Worm (Caenorhabditis elegans) whole organism, L4 larva: ENCODE results near the gene col-151.
A peak's percentile ranks its signal among the peaks of the same experiment; 100 is the strongest.

ENCODE experiments used
- D1046.2 ChIP-seq: fragments of 200-800 bp; sonication (Bioruptor generic); IDR thresholded peaks from 2 replicates; pipeline ENCODE4 v1.3.6; 2022; ENCODE audit warnings: missing genetic modification characterization, missing compliant biosample characterization
- F37D6.2 ChIP-seq: sonication (generic microtip); optimal IDR thresholded peaks from 2 replicates; lab custom pipeline; 2016; ENCODE audit warnings: mild to moderate bottlenecking, missing genetic modification characterization, missing compliant biosample characterization
- R02D3.7 ChIP-seq: fragments of 150-350 bp; sonication (generic microtip); optimal IDR thresholded peaks from 3 replicates; lab custom pipeline; 2014; ENCODE audit warnings: missing biosample characterization, missing genetic modification characterization
- Y48G9A.11 ChIP-seq: fragments of 200-800 bp; sonication (Bioruptor generic); IDR thresholded peaks from 2 replicates; pipeline ENCODE4 v1.3.6; 2022; ENCODE audit warnings: missing genetic modification reagents, missing genetic modification characterization, missing compliant biosample characterization
- Y75B8A.6 ChIP-seq: fragments of 200-800 bp; sonication (Bioruptor generic); IDR thresholded peaks from 2 replicates; pipeline ENCODE4 v1.3.6; 2022; ENCODE audit warnings: missing genetic modification reagents, missing genetic modification characterization, missing compliant biosample characterization
- arid-1 ChIP-seq: fragments of 200-800 bp; sonication (Bioruptor generic); conservative IDR thresholded peaks from 2 replicates; pipeline ENCODE4 v1.3.6; 2022; ENCODE audit warnings: missing genetic modification reagents, missing genetic modification characterization, missing compliant biosample characterization
- attf-4 ChIP-seq: sonication (generic microtip); optimal IDR thresholded peaks from 3 replicates; lab custom pipeline; 2017; ENCODE audit warnings: missing biosample characterization, missing genetic modification characterization
- ceh-20 ChIP-seq: fragments of 200-800 bp; sonication (Bioruptor generic); IDR thresholded peaks from 2 replicates; pipeline ENCODE4 v1.3.6; 2022; ENCODE audit warnings: missing genetic modification reagents, missing genetic modification characterization, missing compliant biosample characterization
- ceh-44 ChIP-seq: fragments of 200-800 bp; sonication (Bioruptor generic); IDR thresholded peaks from 2 replicates; pipeline ENCODE4 v1.3.6; 2022; ENCODE audit warnings: missing genetic modification reagents, missing genetic modification characterization, missing compliant biosample characterization
- ceh-62 ChIP-seq: sonication (generic microtip); optimal IDR thresholded peaks from 2 replicates; lab custom pipeline; 2017; ENCODE audit warnings: missing biosample characterization, missing genetic modification characterization
- ceh-82 ChIP-seq: sonication (generic microtip); optimal IDR thresholded peaks from 2 replicates; lab custom pipeline; 2017; ENCODE audit warnings: missing biosample characterization, missing genetic modification characterization
- ces-1 ChIP-seq: fragments of 150-350 bp; sonication (generic microtip); optimal IDR thresholded peaks from 4 replicates; lab custom pipeline; 2014; ENCODE audit warnings: missing biosample characterization, missing genetic modification reagents, missing genetic modification characterization
- ctbp-1 ChIP-seq: fragments of 200-800 bp; sonication (Bioruptor generic); IDR thresholded peaks from 2 replicates; pipeline ENCODE4 v1.3.6; 2022; ENCODE audit warnings: missing genetic modification reagents, missing genetic modification characterization, missing compliant biosample characterization
- daf-16 ChIP-seq, 3 experiments: sonication (generic microtip); optimal IDR thresholded peaks; 2 replicates each; lab custom pipeline; 2016 to 2017; ENCODE audit warnings: missing genetic modification characterization in 3 of 3, missing genetic modification reagents in 3 of 3, mild to moderate bottlenecking in 2 of 3, missing compliant biosample characterization in 2 of 3, missing biosample characterization in 1 of 3, moderate library complexity in 1 of 3
- daf-8 ChIP-seq: fragments of 200-800 bp; sonication (Bioruptor generic); IDR thresholded peaks from 2 replicates; pipeline ENCODE4 v1.3.6; 2022; ENCODE audit warnings: missing genetic modification characterization, missing compliant biosample characterization
- dpl-1 ChIP-seq: fragments of 150-350 bp; optimal IDR thresholded peaks from 2 replicates; lab custom pipeline; 2014; ENCODE audit warnings: missing biosample characterization, missing genetic modification reagents, missing genetic modification characterization
- dve-1 ChIP-seq: sonication (generic microtip); optimal IDR thresholded peaks from 2 replicates; lab custom pipeline; 2017; ENCODE audit warnings: antibody characterized with exemption, mild to moderate bottlenecking, missing genetic modification characterization, missing compliant biosample characterization; ENCODE audit not compliant: insufficient read depth
- egl-27 ChIP-seq: sonication (generic microtip); optimal IDR thresholded peaks from 3 replicates; lab custom pipeline; 2017; ENCODE audit warnings: missing biosample characterization, missing genetic modification reagents, missing genetic modification characterization
- fkh-10 ChIP-seq: fragments of 150-350 bp; optimal IDR thresholded peaks from 2 replicates; lab custom pipeline; 2014; ENCODE audit warnings: missing biosample characterization, missing genetic modification reagents, missing genetic modification characterization
- fos-1 ChIP-seq: fragments of 150-350 bp; optimal IDR thresholded peaks from 2 replicates; lab custom pipeline; 2014; ENCODE audit warnings: missing biosample characterization, missing genetic modification characterization
- gei-8 ChIP-seq: fragments of 200-800 bp; sonication (Bioruptor generic); optimal IDR thresholded peaks from 2 replicates; lab custom pipeline; 2018; ENCODE audit warnings: mild to moderate bottlenecking, missing genetic modification characterization, missing compliant biosample characterization
- hlh-11 ChIP-seq: fragments of 200-800 bp; sonication (Bioruptor generic); optimal IDR thresholded peaks from 2 replicates; lab custom pipeline; 2018; ENCODE audit warnings: mild to moderate bottlenecking, missing genetic modification characterization, missing compliant biosample characterization
- hlh-30 ChIP-seq: sonication (generic microtip); optimal IDR thresholded peaks from 2 replicates; lab custom pipeline; 2017; ENCODE audit warnings: antibody characterized with exemption, mild to moderate bottlenecking, missing genetic modification characterization, missing compliant biosample characterization; ENCODE audit not compliant: insufficient read depth
- hmg-1.1 ChIP-seq: fragments of 200-800 bp; sonication (Bioruptor generic); IDR thresholded peaks from 2 replicates; pipeline ENCODE4 v1.3.6; 2022; ENCODE audit warnings: missing genetic modification reagents, missing genetic modification characterization, missing compliant biosample characterization
- lim-7 ChIP-seq: fragments of 200-800 bp; sonication (Bioruptor generic); IDR thresholded peaks from 2 replicates; pipeline ENCODE4 v1.3.6; 2022; ENCODE audit warnings: missing genetic modification characterization, missing compliant biosample characterization
- lin-15B ChIP-seq: fragments of 150-350 bp; sonication (generic microtip); optimal IDR thresholded peaks from 3 replicates; lab custom pipeline; 2014; ENCODE audit warnings: missing biosample characterization, missing genetic modification characterization
- lsy-2 ChIP-seq, 2 experiments: fragments of 150-350 bp in 1 of 2; sonication (generic microtip) in 1 of 2; optimal IDR thresholded peaks; 2 replicates each; lab custom pipeline; 2014 to 2017; ENCODE audit warnings: missing biosample characterization in 2 of 2, missing genetic modification characterization in 2 of 2
- mes-2 ChIP-seq: sonication (generic microtip); optimal IDR thresholded peaks from 2 replicates; lab custom pipeline; 2016; ENCODE audit warnings: missing genotype, mild to moderate bottlenecking, missing genetic modification characterization, missing compliant biosample characterization; ENCODE audit not compliant: poor library complexity, severe bottlenecking
- mxl-2 ChIP-seq: fragments of 200-800 bp; sonication (Bioruptor generic); conservative IDR thresholded peaks from 2 replicates; pipeline ENCODE4 v1.3.6; 2022; ENCODE audit warnings: missing genetic modification reagents, missing genetic modification characterization, missing compliant biosample characterization
- nhr-102 ChIP-seq: sonication (generic microtip); optimal IDR thresholded peaks from 2 replicates; lab custom pipeline; 2016; ENCODE audit warnings: mild to moderate bottlenecking, missing genetic modification characterization, moderate library complexity, missing compliant biosample characterization
- nhr-11 ChIP-seq: fragments of 150-350 bp; optimal IDR thresholded peaks from 2 replicates; lab custom pipeline; 2014; ENCODE audit warnings: missing biosample characterization, missing genetic modification characterization
- nhr-111 ChIP-seq: fragments of 200-800 bp; sonication (Bioruptor generic); optimal IDR thresholded peaks from 2 replicates; lab custom pipeline; 2018; ENCODE audit warnings: mild to moderate bottlenecking, missing genetic modification characterization, missing compliant biosample characterization
- nhr-28 ChIP-seq: fragments of 150-350 bp; optimal IDR thresholded peaks from 2 replicates; lab custom pipeline; 2014; ENCODE audit warnings: missing biosample characterization, missing genetic modification characterization
- nhr-41 ChIP-seq: fragments of 200-800 bp; sonication (Bioruptor generic); IDR thresholded peaks from 2 replicates; pipeline ENCODE4 v1.3.6; 2022; ENCODE audit warnings: missing genetic modification reagents, missing genetic modification characterization, missing compliant biosample characterization
- nhr-42 ChIP-seq: fragments of 200-800 bp; sonication (Bioruptor generic); IDR thresholded peaks from 2 replicates; pipeline ENCODE4 v1.3.6; 2022; ENCODE audit warnings: missing genetic modification characterization, missing compliant biosample characterization
- nhr-48 ChIP-seq: sonication (generic microtip); optimal IDR thresholded peaks from 2 replicates; lab custom pipeline; 2016; ENCODE audit warnings: mild to moderate bottlenecking, missing genetic modification characterization, missing compliant biosample characterization
- nhr-6 ChIP-seq: fragments of 150-350 bp; optimal IDR thresholded peaks from 2 replicates; lab custom pipeline; 2014; ENCODE audit warnings: missing biosample characterization, missing genetic modification characterization
- pqm-1 ChIP-seq: sonication (generic microtip); optimal IDR thresholded peaks from 2 replicates; lab custom pipeline; 2017; ENCODE audit warnings: missing biosample characterization, missing genetic modification characterization
- rbr-2 ChIP-seq: sonication (generic microtip); optimal IDR thresholded peaks from 2 replicates; lab custom pipeline; 2016; ENCODE audit warnings: missing genotype, missing genetic modification characterization, missing compliant biosample characterization
- skn-1 ChIP-seq: fragments of 150-350 bp; optimal IDR thresholded peaks from 2 replicates; lab custom pipeline; 2014; ENCODE audit warnings: missing biosample characterization, missing genetic modification characterization
- spr-3 ChIP-seq: fragments of 200-800 bp; sonication (Bioruptor generic); optimal IDR thresholded peaks from 2 replicates; lab custom pipeline; 2018; ENCODE audit warnings: mild to moderate bottlenecking, missing genetic modification characterization, missing compliant biosample characterization
- tag-97 ChIP-seq: fragments of 200-800 bp; sonication (Bioruptor generic); IDR thresholded peaks from 2 replicates; pipeline ENCODE4 v1.3.6; 2022; ENCODE audit warnings: missing genetic modification characterization, missing compliant biosample characterization
- tra-1 ChIP-seq: fragments of 200-800 bp; sonication (Bioruptor generic); IDR thresholded peaks from 2 replicates; pipeline ENCODE4 v1.3.6; 2022; ENCODE audit warnings: missing genetic modification reagents, missing genetic modification characterization, missing compliant biosample characterization
- unc-39 ChIP-seq: sonication (generic microtip); optimal IDR thresholded peaks from 2 replicates; lab custom pipeline; 2017; ENCODE audit warnings: missing biosample characterization, missing genetic modification characterization
- vab-7 ChIP-seq: fragments of 200-800 bp; sonication (Bioruptor generic); IDR thresholded peaks from 2 replicates; pipeline ENCODE4 v1.3.6; 2022; ENCODE audit warnings: missing genetic modification reagents, missing genetic modification characterization, missing compliant biosample characterization
- zag-1 ChIP-seq: fragments of 150-350 bp; optimal IDR thresholded peaks from 2 replicates; lab custom pipeline; 2014; ENCODE audit warnings: missing biosample characterization, missing genetic modification characterization
- zfp-3 ChIP-seq: fragments of 200-800 bp; sonication (Bioruptor generic); conservative IDR thresholded peaks from 2 replicates; pipeline ENCODE4 v1.3.6; 2022; ENCODE audit warnings: missing genetic modification reagents, missing genetic modification characterization, missing compliant biosample characterization
- zip-2 ChIP-seq: fragments of 150-350 bp; optimal IDR thresholded peaks from 2 replicates; lab custom pipeline; 2014; ENCODE audit warnings: missing biosample characterization, missing genetic modification characterization

col-151 gene

DNA sequence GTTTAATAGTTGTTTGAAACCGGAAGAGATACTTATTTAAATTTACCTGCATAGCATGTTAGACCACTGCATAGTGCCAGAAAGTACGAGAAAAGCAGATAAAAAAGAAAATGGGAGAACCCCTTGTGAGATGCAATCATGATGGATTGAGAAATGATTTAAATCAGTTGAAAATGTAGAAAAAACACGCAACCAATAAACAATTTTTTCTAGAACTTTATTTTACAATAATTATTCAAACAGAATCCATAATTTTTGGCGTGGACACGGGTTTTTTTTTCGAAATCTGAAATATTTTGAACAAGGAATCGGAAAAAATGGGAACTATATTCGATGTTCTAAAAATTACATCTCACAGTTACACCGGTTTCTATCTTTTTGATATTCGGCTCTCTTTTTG, 15.7 kb downstream of the col-151 start, which contains the start of gene AC3.12:
TSS of gene AC3.12 (minus strand) at position 101 of the 400 bp plus-strand sequence.
- TF ChIP-seq D1046.2 (no peak), ces-1 (GFP tag; lab: Kevin White, UChicago) (no peak), lsy-2 (tag; optimal IDR thresholded peaks at IDR 0.05; lab: Kevin White, UChicago) (no peak), daf-8 (GFP tag; lab: Robert Waterston, UW) (no peak), zag-1 (tag; lab: Kevin White, UChicago) (no peak), nhr-111 (GFP tag; lab: Kevin White, UChicago) (no peak), egl-27 (tag; lab: Kevin White, UChicago) (no peak), ceh-20 (GFP tag; lab: Robert Waterston, UW) (no peak), tag-97 (no peak), lin-15B (tag; lab: Kevin White, UChicago) (no peak), R02D3.7 (tag; lab: Kevin White, UChicago) (no peak), ceh-44 (GFP tag; lab: Robert Waterston, UW) (no peak), rbr-2 (tag; lab: Kevin White, UChicago) (no peak), zip-2 (tag; lab: Kevin White, UChicago) (no peak), Y75B8A.6 (GFP tag; lab: Robert Waterston, UW) (no peak)

DNA sequence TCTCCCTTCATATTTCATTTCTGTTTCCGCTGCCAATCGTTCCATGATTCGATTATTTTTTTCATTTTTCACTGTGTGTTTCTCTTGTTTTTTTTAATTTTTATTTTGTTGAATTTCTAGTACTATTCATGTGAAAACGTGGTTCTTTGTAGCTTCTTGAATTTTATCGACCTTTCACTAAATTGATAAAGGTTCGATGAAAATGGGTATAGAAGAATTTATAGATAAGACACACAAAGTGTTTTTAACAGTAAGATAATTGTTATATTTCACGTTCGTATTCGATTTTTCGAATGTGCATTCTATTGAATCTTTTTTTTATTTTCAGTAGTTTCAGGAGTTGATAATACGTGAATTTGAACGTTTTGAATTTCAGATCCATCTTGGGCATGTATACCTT, 23.1 kb downstream of the col-151 start, which contains the start of gene ugt-49:
TSS of gene ugt-49 (plus strand) at position 371 of the 400 bp plus-strand sequence.
- TF ChIP-seq dve-1: peak; percentile 5
- TF ChIP-seq nhr-102 (tag; lab: Kevin White, UChicago): no peak
- TF ChIP-seq pqm-1 (tag; lab: Kevin White, UChicago): peak; percentile 34
- TF ChIP-seq ceh-82 (tag; lab: Kevin White, UChicago): no peak
- no peak for TF ChIP-seq zfp-3 (GFP tag; lab: Robert Waterston, UW)
- TF ChIP-seq hlh-30 (tag; lab: Kevin White, UChicago): no peak
- TF ChIP-seq ctbp-1 (GFP tag; lab: Robert Waterston, UW): no peak
- no peak for TF ChIP-seq spr-3 (GFP tag; lab: Kevin White, UChicago)
- TF ChIP-seq nhr-28: peak; percentile 79
- no peak for TF ChIP-seq vab-7 (GFP tag; lab: Robert Waterston, UW)
- TF ChIP-seq arid-1 (GFP tag; lab: Robert Waterston, UW): no peak
- no peak for TF ChIP-seq daf-16 (GFP tag; optimal IDR thresholded peaks at IDR 0.05; lab: Kevin White, UChicago)
- peak; percentile 43 for TF ChIP-seq daf-16 (tag; optimal IDR thresholded peaks at IDR 0.05; lab: Kevin White, UChicago)

DNA sequence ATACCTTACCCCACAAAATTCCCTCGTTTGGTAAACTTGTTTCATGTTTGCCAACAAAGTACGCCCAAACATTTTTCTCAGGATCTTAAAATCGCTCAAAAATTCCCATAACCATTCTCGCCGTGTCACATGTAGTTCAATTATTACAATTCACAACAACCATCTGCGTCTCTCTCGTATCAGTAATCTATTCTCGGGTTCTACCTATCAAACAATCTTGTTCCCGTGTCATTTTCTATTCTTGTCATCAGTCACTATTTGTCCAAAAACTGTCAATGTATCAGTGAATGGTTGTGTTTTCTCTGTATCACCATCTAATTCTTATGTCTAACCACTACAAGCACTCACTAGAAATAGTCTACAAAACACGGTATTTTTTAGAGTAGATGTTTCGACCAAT, 23.8 kb downstream of the col-151 start:
- no peak for TF ChIP-seq nhr-11 (tag; lab: Kevin White, UChicago)
- TF ChIP-seq tra-1 (GFP tag; lab: Robert Waterston, UW): peak; percentile 74; the same call in 1 of the 2 replicates
- no peak for TF ChIP-seq daf-16 (GFP tag; optimal IDR thresholded peaks at IDR 0.05; lab: Kevin White, UChicago)
- peak; percentile 83 for TF ChIP-seq daf-16 (tag; optimal IDR thresholded peaks at IDR 0.05; lab: Kevin White, UChicago)
- no peak for TF ChIP-seq ceh-62 (tag; lab: Kevin White, UChicago)
- TF ChIP-seq attf-4 (tag; lab: Kevin White, UChicago): no peak
- no peak for TF ChIP-seq arid-1 (GFP tag; lab: Robert Waterston, UW)
- no peak for TF ChIP-seq unc-39 (tag; lab: Kevin White, UChicago)
- TF ChIP-seq Y48G9A.11: no peak
- no peak for TF ChIP-seq fkh-10
- TF ChIP-seq nhr-42: no peak
- no peak for TF ChIP-seq lim-7
- no peak for TF ChIP-seq F37D6.2 (tag; lab: Kevin White, UChicago)
- no peak for TF ChIP-seq gei-8
- TF ChIP-seq rbr-2 (tag; lab: Kevin White, UChicago): no peak
- TF ChIP-seq skn-1 (tag; lab: Kevin White, UChicago): no peak
- TF ChIP-seq mes-2 (tag; lab: Kevin White, UChicago): no peak
- no peak for TF ChIP-seq zag-1 (tag; lab: Kevin White, UChicago)
- TF ChIP-seq fos-1: no peak
- no peak for TF ChIP-seq hmg-1.1 (GFP tag; lab: Robert Waterston, UW)
- TF ChIP-seq nhr-6: peak; percentile 5
- no peak for TF ChIP-seq nhr-41 (GFP tag; lab: Robert Waterston, UW)
- TF ChIP-seq mxl-2 (GFP tag; lab: Robert Waterston, UW): no peak
- no peak for TF ChIP-seq spr-3 (GFP tag; lab: Kevin White, UChicago)
- peak; percentile 67 for TF ChIP-seq nhr-48 (tag; lab: Kevin White, UChicago)
- TF ChIP-seq egl-27 (tag; lab: Kevin White, UChicago): no peak
- peak; percentile 86 for TF ChIP-seq hlh-11 (tag; lab: Kevin White, UChicago)
- no peak for TF ChIP-seq zip-2 (tag; lab: Kevin White, UChicago)
- no peak for TF ChIP-seq dpl-1 (GFP tag; lab: Kevin White, UChicago)
